Worm (Caenorhabditis elegans): ENCODE results near the gene Y32F6A.4.

Gene Y32F6A.4

ce11 chrV:10399290-10399689 lies 34.6 kb downstream of the Y32F6A.4 start:
- TF ChIP-seq ama-1 (optimal IDR thresholded peaks at IDR 0.05), result no peak
- TF ChIP-seq crh-2 (tag; optimal IDR thresholded peaks at IDR 0.05), result peak; percentile 37
- TF ChIP-seq lsy-2 (tag; optimal IDR thresholded peaks at IDR 0.05), result no peak
- TF ChIP-seq skn-1 (tag; optimal IDR thresholded peaks at IDR 0.05), result no peak
- TF ChIP-seq F13H6.1 (tag; optimal IDR thresholded peaks at IDR 0.05), result no peak
- no peak for TF ChIP-seq unc-55 (GFP tag; optimal IDR thresholded peaks at IDR 0.05)
- TF ChIP-seq sma-9 (GFP tag; optimal IDR thresholded peaks at IDR 0.05), result peak; percentile 76
- TF ChIP-seq sma-9 (tag; optimal IDR thresholded peaks at IDR 0.05), result no peak
- TF ChIP-seq Y55F3AM.14 (GFP tag; optimal IDR thresholded peaks at IDR 0.05), result no peak
- TF ChIP-seq nhr-129 (tag; optimal IDR thresholded peaks at IDR 0.05), result peak; percentile 80
- TF ChIP-seq fos-1 (tag; optimal IDR thresholded peaks at IDR 0.05), result peak; percentile 93
- peak; percentile 24 for TF ChIP-seq gmeb-1 (tag; optimal IDR thresholded peaks at IDR 0.05)
- TF ChIP-seq dmd-4 (tag; optimal IDR thresholded peaks at IDR 0.05), result no peak

- TF ChIP-seq nhr-129 (tag; optimal IDR thresholded peaks at IDR 0.05), result peak; percentile 29
- no peak for TF ChIP-seq C34F6.9 (tag; optimal IDR thresholded peaks at IDR 0.05)
- no peak for TF ChIP-seq snpc-4 (tag; optimal IDR thresholded peaks at IDR 0.05)
- TF ChIP-seq ztf-1 (GFP tag; conservative IDR thresholded peaks at IDR 0.05), result no peak
- TF ChIP-seq lin-11 (tag; optimal IDR thresholded peaks at IDR 0.05), result no peak
- no peak for TF ChIP-seq elt-1 (tag; optimal IDR thresholded peaks at IDR 0.05)
- no peak for TF ChIP-seq lin-39 (tag; optimal IDR thresholded peaks at IDR 0.05)
- no peak for TF ChIP-seq nhr-12 (tag; optimal IDR thresholded peaks at IDR 0.05)
- TF ChIP-seq lsy-2 (tag; optimal IDR thresholded peaks at IDR 0.05), result no peak
- no peak for TF ChIP-seq ZK546.5 (tag; optimal IDR thresholded peaks at IDR 0.05)
- peak; percentile 41 for TF ChIP-seq fos-1 (tag; optimal IDR thresholded peaks at IDR 0.05)
- no peak for TF ChIP-seq ztf-11 (tag; optimal IDR thresholded peaks at IDR 0.05)
- peak; percentile 53 for TF ChIP-seq sma-9 (GFP tag; optimal IDR thresholded peaks at IDR 0.05)
- TF ChIP-seq sma-9 (tag; optimal IDR thresholded peaks at IDR 0.05), result no peak
- no peak for TF ChIP-seq nhr-237 (tag; optimal IDR thresholded peaks at IDR 0.05)
- peak; percentile 14 for TF ChIP-seq crh-2 (tag; optimal IDR thresholded peaks at IDR 0.05)
- TF ChIP-seq egl-27 (tag; optimal IDR thresholded peaks at IDR 0.05), result no peak
These were observed 35.4 kb downstream of the Y32F6A.4 start, which contains the start of gene ugt-2 for ce11 chrV:10398431-10398830. TSS of gene ugt-2 (plus strand) at chrV:10398801.

- TF ChIP-seq sma-3 (GFP tag; optimal IDR thresholded peaks at IDR 0.05) (no peak), fos-1 (tag; optimal IDR thresholded peaks at IDR 0.05) (peak; percentile 25)
These were observed 38.6 kb downstream of the Y32F6A.4 start, which contains the start of the genes col-151 and ugt-1 for ce11 chrV:10395173-10395766. TSS of gene col-151 (minus strand) at chrV:10395223. TSS of gene ugt-1 (plus strand) at chrV:10395663.

DNA sequence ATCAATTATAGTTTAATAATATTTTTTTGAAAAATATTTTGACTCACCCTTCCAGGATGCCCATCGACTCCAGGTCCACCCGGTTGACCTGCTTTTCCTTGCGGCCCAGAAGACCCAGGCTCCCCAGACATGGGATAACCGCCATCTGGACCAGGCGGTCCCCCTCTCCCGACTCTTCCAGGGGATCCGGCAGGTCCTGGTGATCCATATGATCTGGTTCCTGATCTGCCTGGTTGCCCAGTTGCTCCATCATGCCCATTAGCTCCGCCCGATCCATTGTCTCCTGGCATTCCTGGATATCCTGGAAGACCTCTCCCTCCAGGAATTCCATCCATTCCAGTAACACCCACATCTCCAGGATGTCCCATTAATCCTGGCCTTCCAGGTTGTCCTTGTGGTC lies 40.2 kb downstream of the Y32F6A.4 start:
- TF ChIP-seq Y55F3AM.14 (GFP tag; optimal IDR thresholded peaks at IDR 0.05) (peak; percentile 74), lin-13 (GFP tag; optimal IDR thresholded peaks at IDR 0.05) (no peak)

ce11 chrV:10388318-10388717 lies 45.5 kb downstream of the Y32F6A.4 start, which contains the start of gene AC3.5:
TSS of gene AC3.5 (plus strand) at chrV:10388527.
- TF ChIP-seq nhr-10 (tag; optimal IDR thresholded peaks at IDR 0.05), result no peak
- TF ChIP-seq nhr-21 (tag; optimal IDR thresholded peaks at IDR 0.05), result peak; percentile 13
- TF ChIP-seq fos-1 (tag; optimal IDR thresholded peaks at IDR 0.05), result peak; percentile 8
- no peak for TF ChIP-seq lsy-2 (tag; optimal IDR thresholded peaks at IDR 0.05)
- TF ChIP-seq ama-1 (optimal IDR thresholded peaks at IDR 0.05), result no peak
- TF ChIP-seq nhr-6 (tag; optimal IDR thresholded peaks at IDR 0.05), result no peak
- no peak for TF ChIP-seq peb-1 (tag; optimal IDR thresholded peaks at IDR 0.05)

DNA sequence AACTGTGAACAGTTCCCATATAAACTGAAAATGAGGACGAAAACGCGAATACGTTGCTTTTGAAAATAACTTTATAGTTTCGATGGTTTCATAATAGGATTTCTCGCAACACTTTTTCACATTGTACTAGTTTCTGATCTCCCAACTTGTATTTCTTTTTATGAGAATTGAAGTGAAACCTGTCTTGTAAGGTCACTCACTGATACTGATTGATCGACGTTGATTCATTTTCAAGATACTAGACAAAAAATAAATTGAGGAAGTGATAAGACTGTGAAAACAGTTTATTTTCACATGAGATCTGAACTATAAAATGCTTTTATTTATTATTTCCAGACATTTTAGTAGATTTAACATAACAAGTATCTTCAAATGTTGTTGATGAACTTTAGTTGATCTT lies 46.5 kb downstream of the Y32F6A.4 start:
- TF ChIP-seq lsy-2 (tag; optimal IDR thresholded peaks at IDR 0.05) (no peak), ztf-4 (tag; optimal IDR thresholded peaks at IDR 0.05) (no peak), nhr-23 (tag; optimal IDR thresholded peaks at IDR 0.05) (no peak), skn-1 (tag; optimal IDR thresholded peaks at IDR 0.05) (no peak), lin-11 (tag; optimal IDR thresholded peaks at IDR 0.05) (no peak), unc-55 (GFP tag; optimal IDR thresholded peaks at IDR 0.05) (no peak), egl-27 (tag; optimal IDR thresholded peaks at IDR 0.05) (no peak), ZK546.5 (tag; optimal IDR thresholded peaks at IDR 0.05) (no peak), gmeb-1 (tag; optimal IDR thresholded peaks at IDR 0.05) (no peak)
